Fruit fly (Drosophila melanogaster): ENCODE measurements around the gene ppk24.

DNA sequence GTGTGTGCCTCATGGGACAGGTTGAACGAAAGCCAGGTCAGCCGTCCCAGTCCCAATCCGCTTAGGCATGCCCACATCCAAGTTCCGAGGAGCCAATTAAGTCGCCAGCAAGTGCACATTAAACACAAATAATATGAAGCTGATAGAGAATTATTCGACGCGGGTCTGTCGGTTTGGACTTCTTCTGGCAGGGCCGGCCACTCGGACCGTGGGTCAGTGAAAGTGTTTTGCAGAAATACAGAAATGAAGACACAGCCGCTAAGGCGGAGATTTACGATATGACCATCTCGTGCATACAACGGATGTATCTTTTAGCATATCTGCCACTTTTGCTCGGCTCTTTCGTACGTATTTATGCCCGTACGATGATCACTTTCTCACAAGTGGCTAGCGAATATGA lies 17.3 kb upstream of the ppk24 start:
- TF ChIP-seq psq (optimal IDR thresholded peaks at IDR 0.05) = no peak
- TF ChIP-seq Dll (optimal IDR thresholded peaks at IDR 0.05) = no peak
- TF ChIP-seq EcR (GFP tag; optimal IDR thresholded peaks at IDR 0.05) = no peak

Measured in whole organism.